Fruit fly (Drosophila melanogaster): ENCODE results near the gene hwt.

The hwt gene

DNA sequence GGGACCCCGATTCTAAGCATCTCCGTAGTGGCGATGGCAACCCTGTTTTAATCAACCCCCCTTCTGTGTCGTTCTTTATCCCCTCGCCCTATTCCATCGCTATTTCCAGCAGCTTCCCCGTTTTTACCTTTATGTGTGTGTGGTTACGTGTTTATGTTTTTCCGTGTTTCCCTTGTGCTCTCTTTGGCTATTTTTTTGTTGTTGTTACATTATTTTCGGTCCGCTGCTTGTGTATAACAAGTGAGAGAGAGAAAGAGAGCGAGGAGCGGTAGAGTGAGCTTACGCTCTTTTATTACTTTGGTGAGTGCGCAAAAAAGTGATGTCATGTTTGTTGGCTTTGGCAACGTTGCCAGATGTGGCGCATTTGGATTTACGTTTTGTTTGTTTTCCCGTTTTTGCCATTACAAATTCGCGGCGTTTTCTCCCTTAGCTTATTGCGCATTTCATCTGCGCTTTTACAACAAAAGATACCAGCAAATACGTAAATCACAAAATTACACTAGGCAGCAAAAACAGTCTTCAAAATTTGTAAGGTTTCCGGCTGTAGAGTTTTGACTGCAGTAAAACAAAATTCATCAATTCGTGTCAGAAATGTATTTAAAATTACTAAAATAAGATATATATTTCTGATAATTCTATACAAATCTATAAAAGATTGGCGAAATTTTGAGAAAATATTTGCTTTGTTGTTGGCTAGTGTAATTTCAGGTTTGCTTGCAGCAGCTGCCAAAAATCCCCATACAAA lies 97.9 kb downstream of the hwt start (continued):
- TF ChIP-seq CG3847 (GFP tag; IDR thresholded peaks at IDR 0.05) (peak; percentile 74), CG6272 (GFP tag; IDR thresholded peaks at IDR 0.05) (peak; percentile 17; the same call in 1 of the 2 replicates), D19A (tag; optimal IDR thresholded peaks at IDR 0.05) (peak; percentile 28), cad (GFP tag; optimal IDR thresholded peaks at IDR 0.05) (no peak), CG9437 (GFP tag; optimal IDR thresholded peaks at IDR 0.05) (peak; percentile 39), ken (GFP tag; IDR thresholded peaks at IDR 0.05) (no peak), Taf1 (GFP tag; IDR thresholded peaks at IDR 0.05) (peak; percentile 30; the same call in 1 of the 2 replicates), mirr (GFP tag; optimal IDR thresholded peaks at IDR 0.05) (peak; percentile 44), CG4730 (GFP tag; IDR thresholded peaks at IDR 0.05) (peak; percentile 47; the same call in 1 of the 2 replicates), h (optimal IDR thresholded peaks at IDR 0.05) (no peak), CG10543 (GFP tag; optimal IDR thresholded peaks at IDR 0.05) (peak; percentile 26), CG4404 (GFP tag; IDR thresholded peaks at IDR 0.05) (peak; percentile 33; the same call in 1 of the 2 replicates), ATbp (GFP tag; optimal IDR thresholded peaks at IDR 0.05) (peak; percentile 23), Hr51 (GFP tag; optimal IDR thresholded peaks at IDR 0.05) (peak in 1 of 2 experiments; percentile 65), CG7839 (tag; optimal IDR thresholded peaks at IDR 0.05) (peak; percentile 72), ewg (GFP tag; optimal IDR thresholded peaks at IDR 0.05) (peak; percentile 46), CG7963 (GFP tag; IDR thresholded peaks at IDR 0.05; ENCODE audit: partially characterized antibody) (no peak), CG11723 (GFP tag; optimal IDR thresholded peaks at IDR 0.05) (peak; percentile 29), gce (GFP tag; IDR thresholded peaks at IDR 0.05) (0 out of 3 replicates have a peak, but pooled peaks have one; percentile 39), Ets65A (GFP tag) (peak; percentile 76), bsh (GFP tag; optimal IDR thresholded peaks at IDR 0.05) (peak in 1 of 2 experiments; percentile 58), al (GFP tag; IDR thresholded peaks at IDR 0.05) (peak; percentile 72), gem (tag; optimal IDR thresholded peaks at IDR 0.05) (peak; percentile 74), ci (GFP tag; IDR thresholded peaks at IDR 0.05) (peak; percentile 68), CG17385 (GFP tag; optimal IDR thresholded peaks at IDR 0.05) (peak; percentile 66), NC2β (GFP tag; optimal IDR thresholded peaks at IDR 0.05) (no peak), CG8924 (tag; optimal IDR thresholded peaks at IDR 0.05) (peak; percentile 58), Hmr (GFP tag; optimal IDR thresholded peaks at IDR 0.05) (peak; percentile 65), CG32767 (GFP tag; IDR thresholded peaks at IDR 0.05) (peak; percentile 62; the same call in 1 of the 2 replicates), CG10979 (tag; optimal IDR thresholded peaks at IDR 0.05) (no peak), CG15269 (tag; optimal IDR thresholded peaks at IDR 0.05) (peak; percentile 53), org-1 (GFP tag; optimal IDR thresholded peaks at IDR 0.05) (no peak), CG9727 (GFP tag; optimal IDR thresholded peaks at IDR 0.05) (peak; percentile 67), CG12769 (tag; optimal IDR thresholded peaks at IDR 0.05) (peak; percentile 69), Myb (GFP tag; optimal IDR thresholded peaks at IDR 0.05) (no peak), CG11560 (tag; IDR thresholded peaks at IDR 0.05) (peak; percentile 33; the same call in 1 of the 3 replicates), CG15514 (GFP tag; optimal IDR thresholded peaks at IDR 0.05) (peak; percentile 44), tgo (GFP tag; IDR thresholded peaks at IDR 0.05) (peak; percentile 76), CG2712 (tag; optimal IDR thresholded peaks at IDR 0.05) (peak; percentile 45), fd3F (GFP tag; optimal IDR thresholded peaks at IDR 0.05) (peak; percentile 73), Oaz (GFP tag; IDR thresholded peaks at IDR 0.05) (0 out of 2 replicates have a peak, but pooled peaks have one; percentile 36), PHDP (tag; optimal IDR thresholded peaks at IDR 0.05) (peak; percentile 62), CG32772 (GFP tag; IDR thresholded peaks at IDR 0.05) (peak; percentile 45), CG14710 (tag; optimal IDR thresholded peaks at IDR 0.05) (peak; percentile 16), CG7745 (tag; optimal IDR thresholded peaks at IDR 0.05) (no peak), CG12659 (GFP tag; optimal IDR thresholded peaks at IDR 0.05) (peak; percentile 58), schlank (tag; optimal IDR thresholded peaks at IDR 0.05) (peak; percentile 48), Rfx (GFP tag; IDR thresholded peaks at IDR 0.05) (peak; percentile 84)
